Fruit fly (Drosophila melanogaster): Measurements from ENCODE around the gene ssp3.
A peak's percentile ranks its signal among the peaks of the same experiment; 100 is the strongest.

ssp3 gene

dm6 chr2L:18890087-18890486 lies 53.7 kb downstream of the ssp3 start (continued):
- TF ChIP-seq sv (GFP tag; optimal IDR thresholded peaks at IDR 0.05) (peak; percentile 64), N (GFP tag; optimal IDR thresholded peaks at IDR 0.05) (no peak), br (GFP tag; optimal IDR thresholded peaks at IDR 0.05) (peak; percentile 83), jim (GFP tag; optimal IDR thresholded peaks at IDR 0.05) (no peak), Mio (GFP tag; optimal IDR thresholded peaks at IDR 0.05) (no peak), CG32264 (GFP tag; optimal IDR thresholded peaks at IDR 0.05) (peak; percentile 46), CG9705 (GFP tag; optimal IDR thresholded peaks at IDR 0.05) (peak; percentile 38)

dm6 chr2L:18889311-18889710 lies 54.4 kb downstream of the ssp3 start:
- TF ChIP-seq N (GFP tag; optimal IDR thresholded peaks at IDR 0.05) (no peak), Hr78 (GFP tag; optimal IDR thresholded peaks at IDR 0.05) (no peak), HLH106 (tag; optimal IDR thresholded peaks at IDR 0.05) (peak; percentile 37), rgr (GFP tag; optimal IDR thresholded peaks at IDR 0.05) (peak; percentile 2), Sp1 (GFP tag; optimal IDR thresholded peaks at IDR 0.05) (peak; percentile 31), ey (GFP tag; optimal IDR thresholded peaks at IDR 0.05) (peak; percentile 16), h (GFP tag; optimal IDR thresholded peaks at IDR 0.05) (peak; percentile 12), GATAd (GFP tag; optimal IDR thresholded peaks at IDR 0.05) (no peak), jim (GFP tag; optimal IDR thresholded peaks at IDR 0.05) (no peak), CG32264 (GFP tag; optimal IDR thresholded peaks at IDR 0.05) (no peak), dl (GFP tag; optimal IDR thresholded peaks at IDR 0.05; ENCODE audit: insufficient read depth in 1 of 2, partially characterized antibody in 2 of 2) (no peak), Dif (GFP tag; optimal IDR thresholded peaks at IDR 0.05; ENCODE audit: partially characterized antibody) (no peak), br (GFP tag; optimal IDR thresholded peaks at IDR 0.05) (no peak), Vsx2 (GFP tag; optimal IDR thresholded peaks at IDR 0.05; ENCODE audit: partially characterized antibody) (no peak), fru (GFP tag; optimal IDR thresholded peaks at IDR 0.05) (peak; percentile 38), woc (GFP tag; optimal IDR thresholded peaks at IDR 0.05) (no peak), foxo (GFP tag; optimal IDR thresholded peaks at IDR 0.05) (peak in 1 of 2 experiments; percentile 44), Hnf4 (GFP tag; optimal IDR thresholded peaks at IDR 0.05) (no peak), lola (GFP tag; optimal IDR thresholded peaks at IDR 0.05) (no peak), OdsH (GFP tag; optimal IDR thresholded peaks at IDR 0.05) (peak; percentile 12), CG9705 (GFP tag; optimal IDR thresholded peaks at IDR 0.05) (no peak), pan (optimal IDR thresholded peaks at IDR 0.05) (no peak), Myc (optimal IDR thresholded peaks at IDR 0.05) (no peak)

- TF ChIP-seq OdsH (GFP tag; optimal IDR thresholded peaks at IDR 0.05): no peak
- no peak for TF ChIP-seq Dif (GFP tag; optimal IDR thresholded peaks at IDR 0.05; ENCODE audit: partially characterized antibody)
- no peak for TF ChIP-seq GATAd (GFP tag; optimal IDR thresholded peaks at IDR 0.05)
- no peak for TF ChIP-seq rgr (GFP tag; optimal IDR thresholded peaks at IDR 0.05)
- TF ChIP-seq dl (GFP tag; optimal IDR thresholded peaks at IDR 0.05; ENCODE audit: insufficient read depth in 1 of 2, partially characterized antibody in 2 of 2): no peak
- no peak for TF ChIP-seq HLH106 (tag; optimal IDR thresholded peaks at IDR 0.05)
- TF ChIP-seq woc (GFP tag; optimal IDR thresholded peaks at IDR 0.05): no peak
- TF ChIP-seq CG9705 (GFP tag; optimal IDR thresholded peaks at IDR 0.05): no peak
- no peak for TF ChIP-seq h (GFP tag; optimal IDR thresholded peaks at IDR 0.05)
- TF ChIP-seq sage (GFP tag; optimal IDR thresholded peaks at IDR 0.05): no peak
These were observed 56.9 kb downstream of the ssp3 start for dm6 chr2L:18886904-18887303.

DNA sequence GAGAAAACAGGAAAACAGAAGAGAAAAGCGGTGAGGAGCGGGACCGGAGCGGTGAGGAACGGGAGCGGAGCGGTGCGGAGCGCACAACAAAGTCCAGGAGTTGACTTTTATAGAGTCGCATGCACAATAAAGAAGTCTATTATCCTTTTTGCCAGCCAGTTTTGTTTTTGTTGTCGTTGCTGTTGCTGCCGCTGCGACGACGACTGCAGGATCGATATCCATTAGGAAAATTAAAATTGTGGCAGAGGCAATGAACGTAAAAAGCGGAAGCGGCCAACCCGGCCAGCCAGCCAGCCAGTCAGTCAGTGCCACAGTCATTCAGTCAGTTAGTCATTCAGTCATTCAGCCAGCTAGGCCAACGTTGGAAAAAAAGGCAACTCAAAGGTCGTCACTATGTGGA lies 59.0 kb downstream of the ssp3 start:
- TF ChIP-seq Mio (GFP tag; optimal IDR thresholded peaks at IDR 0.05): no peak
- TF ChIP-seq Sp1 (GFP tag; optimal IDR thresholded peaks at IDR 0.05): no peak
- TF ChIP-seq dl (GFP tag; optimal IDR thresholded peaks at IDR 0.05; ENCODE audit: insufficient read depth in 1 of 2, partially characterized antibody in 2 of 2): no peak
- no peak for TF ChIP-seq lola (GFP tag; optimal IDR thresholded peaks at IDR 0.05)
- no peak for TF ChIP-seq foxo (GFP tag; optimal IDR thresholded peaks at IDR 0.05)
- TF ChIP-seq HLH106 (tag; optimal IDR thresholded peaks at IDR 0.05): no peak
- no peak for TF ChIP-seq woc (GFP tag; optimal IDR thresholded peaks at IDR 0.05)
- no peak for TF ChIP-seq jim (GFP tag; optimal IDR thresholded peaks at IDR 0.05)
- TF ChIP-seq Hr78 (GFP tag; optimal IDR thresholded peaks at IDR 0.05): no peak
- TF ChIP-seq Jra (GFP tag; optimal IDR thresholded peaks at IDR 0.05): no peak
- TF ChIP-seq Hr83 (GFP tag; optimal IDR thresholded peaks at IDR 0.05; ENCODE audit: poor library complexity, severe bottlenecking): no peak
- no peak for TF ChIP-seq tai (GFP tag; optimal IDR thresholded peaks at IDR 0.05)
- TF ChIP-seq rgr (GFP tag; optimal IDR thresholded peaks at IDR 0.05): no peak

dm6 chr2L:18882734-18883133 lies 61.0 kb downstream of the ssp3 start:
- TF ChIP-seq tai (GFP tag; optimal IDR thresholded peaks at IDR 0.05) (no peak), OdsH (GFP tag; optimal IDR thresholded peaks at IDR 0.05) (no peak), pan (optimal IDR thresholded peaks at IDR 0.05) (no peak), sv (GFP tag; optimal IDR thresholded peaks at IDR 0.05) (no peak), CG9705 (GFP tag; optimal IDR thresholded peaks at IDR 0.05) (no peak), Vsx2 (GFP tag; optimal IDR thresholded peaks at IDR 0.05; ENCODE audit: partially characterized antibody) (no peak), Hr78 (GFP tag; optimal IDR thresholded peaks at IDR 0.05) (no peak), CG32264 (GFP tag; optimal IDR thresholded peaks at IDR 0.05) (no peak), rgr (GFP tag; optimal IDR thresholded peaks at IDR 0.05) (no peak), dmrt93B (GFP tag; optimal IDR thresholded peaks at IDR 0.05) (no peak), br (GFP tag; optimal IDR thresholded peaks at IDR 0.05) (no peak), Jra (GFP tag; optimal IDR thresholded peaks at IDR 0.05) (no peak), CrebA (GFP tag; optimal IDR thresholded peaks at IDR 0.05; ENCODE audit: borderline replicate concordance) (no peak), sage (GFP tag; optimal IDR thresholded peaks at IDR 0.05) (no peak), woc (GFP tag; optimal IDR thresholded peaks at IDR 0.05) (no peak), Dif (GFP tag; optimal IDR thresholded peaks at IDR 0.05; ENCODE audit: partially characterized antibody) (no peak), ey (GFP tag; optimal IDR thresholded peaks at IDR 0.05) (no peak), Hr83 (GFP tag; optimal IDR thresholded peaks at IDR 0.05; ENCODE audit: poor library complexity, severe bottlenecking) (no peak)

All from whole organism, wandering third instar larva.